Fruit fly (Drosophila melanogaster): ENCODE results near the gene CG11334.

The CG11334 gene

DNA sequence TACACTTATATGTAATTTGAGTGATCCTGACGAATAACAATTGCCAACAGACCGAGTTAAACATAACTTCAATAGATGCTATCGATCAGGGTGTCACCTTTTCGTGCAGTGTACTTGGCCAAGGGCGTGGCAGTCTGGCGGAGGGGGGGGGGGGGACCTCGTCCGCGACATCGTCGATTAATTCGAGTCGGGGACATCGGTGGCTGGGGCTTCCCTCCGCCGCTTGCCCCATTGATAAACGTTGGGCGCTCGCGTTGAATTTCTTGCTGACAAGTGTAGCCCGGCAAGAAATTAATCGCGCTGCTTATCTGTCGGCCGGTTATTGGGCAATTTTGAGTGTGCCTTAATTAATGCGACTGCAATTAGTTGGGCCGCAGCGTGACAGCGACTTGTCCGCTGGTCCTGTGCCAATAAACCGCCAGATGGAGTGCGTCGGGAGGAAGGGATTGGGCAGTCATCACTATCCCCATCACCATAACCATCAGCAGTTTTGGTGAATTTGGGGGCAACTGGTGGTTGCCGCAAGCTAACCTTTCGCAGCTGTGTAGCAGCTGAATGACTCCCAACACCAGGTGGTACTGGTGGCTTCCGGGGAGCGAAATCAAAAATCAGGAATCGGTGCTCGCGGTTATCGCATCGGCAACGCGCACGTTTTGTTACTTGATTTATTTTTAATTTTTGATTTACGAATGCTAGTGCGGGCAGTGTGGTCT lies 382 bp downstream of the CG11334 start (continued):
- TF ChIP-seq slbo (GFP tag; IDR thresholded peaks at IDR 0.05) (peak; percentile 36; the same call in 1 of the 2 replicates), CG8478 (optimal IDR thresholded peaks at IDR 0.05) (no peak), CG3065 (GFP tag; optimal IDR thresholded peaks at IDR 0.05) (peak; percentile 72), dpn (GFP tag; optimal IDR thresholded peaks at IDR 0.05) (peak in 1 of 2 experiments; percentile 1), Six4 (GFP tag; optimal IDR thresholded peaks at IDR 0.05) (no peak), CG10147 (GFP tag; optimal IDR thresholded peaks at IDR 0.05) (no peak), tgo (GFP tag; IDR thresholded peaks at IDR 0.05) (no peak), gem (tag; optimal IDR thresholded peaks at IDR 0.05) (no peak), E2f2 (GFP tag; IDR thresholded peaks at IDR 0.05) (no peak), CG1603 (tag; optimal IDR thresholded peaks at IDR 0.05) (no peak), CG4730 (GFP tag; IDR thresholded peaks at IDR 0.05) (no peak), yki (optimal IDR thresholded peaks at IDR 0.05) (no peak), Bgb (GFP tag; IDR thresholded peaks at IDR 0.05; ENCODE audit: partially characterized antibody) (0 out of 2 replicates have a peak, but pooled peaks have one; percentile 14), Gug (GFP tag; IDR thresholded peaks at IDR 0.05) (no peak), CG34376 (GFP tag; optimal IDR thresholded peaks at IDR 0.05) (no peak), CG16779 (GFP tag; IDR thresholded peaks at IDR 0.05) (no peak), CG6765 (GFP tag; optimal IDR thresholded peaks at IDR 0.05) (no peak), crol (GFP tag; IDR thresholded peaks at IDR 0.05) (peak; percentile 78), CG11504 (tag; optimal IDR thresholded peaks at IDR 0.05) (no peak), amos (GFP tag; IDR thresholded peaks at IDR 0.05; ENCODE audit: partially characterized antibody) (no peak), pita (GFP tag; optimal IDR thresholded peaks at IDR 0.05) (no peak), ab (GFP tag; optimal IDR thresholded peaks at IDR 0.05) (no peak), CG4707 (GFP tag; optimal IDR thresholded peaks at IDR 0.05) (no peak), CG4820 (GFP tag; optimal IDR thresholded peaks at IDR 0.05) (no peak), pzg (GFP tag; optimal IDR thresholded peaks at IDR 0.05) (no peak), ATbp (GFP tag; optimal IDR thresholded peaks at IDR 0.05) (no peak), seq (GFP tag; IDR thresholded peaks at IDR 0.05) (no peak), Oaz (GFP tag; IDR thresholded peaks at IDR 0.05) (no peak), CG14014 (GFP tag; IDR thresholded peaks at IDR 0.05) (0 out of 2 replicates have a peak, but pooled peaks have one; percentile 9), CG12236 (GFP tag; optimal IDR thresholded peaks at IDR 0.05) (no peak), exex (tag; optimal IDR thresholded peaks at IDR 0.05) (peak; percentile 60), CG14050 (GFP tag; IDR thresholded peaks at IDR 0.05) (no peak), kay (GFP tag; optimal IDR thresholded peaks at IDR 0.05) (no peak), sens-2 (GFP tag; IDR thresholded peaks at IDR 0.05) (no peak), Dfd (GFP tag; optimal IDR thresholded peaks at IDR 0.05) (no peak), sim (GFP tag; IDR thresholded peaks at IDR 0.05) (no peak), Meics (GFP tag; optimal IDR thresholded peaks at IDR 0.05) (no peak), CG6254 (GFP tag; optimal IDR thresholded peaks at IDR 0.05) (no peak), trh (GFP tag; optimal IDR thresholded peaks at IDR 0.05) (no peak), CG3838 (GFP tag; optimal IDR thresholded peaks at IDR 0.05) (no peak), CG3163 (GFP tag; optimal IDR thresholded peaks at IDR 0.05) (no peak), Atf6 (GFP tag; IDR thresholded peaks at IDR 0.05) (peak; percentile 53; the same call in 1 of the 2 replicates), sima (GFP tag; optimal IDR thresholded peaks at IDR 0.05) (no peak), chif (GFP tag; optimal IDR thresholded peaks at IDR 0.05) (no peak), Stat92E (GFP tag; optimal IDR thresholded peaks at IDR 0.05) (no peak), CG34422 (GFP tag; IDR thresholded peaks at IDR 0.05) (no peak), CG30431 (GFP tag; optimal IDR thresholded peaks at IDR 0.05) (no peak), CG7839 (tag; optimal IDR thresholded peaks at IDR 0.05) (peak; percentile 10), fd3F (GFP tag; optimal IDR thresholded peaks at IDR 0.05) (no peak), row (GFP tag; IDR thresholded peaks at IDR 0.05) (peak; percentile 52), crp (GFP tag; optimal IDR thresholded peaks at IDR 0.05) (no peak)
